Worm (Caenorhabditis elegans): ENCODE results near the gene mppb-1.

- TF ChIP-seq unc-3 (GFP tag; conservative IDR thresholded peaks at IDR 0.05) (no peak), unc-3 (tag; optimal IDR thresholded peaks at IDR 0.05) (no peak), ceh-48 (tag; optimal IDR thresholded peaks at IDR 0.05) (no peak), sox-4 (tag; optimal IDR thresholded peaks at IDR 0.05) (no peak)
Measured at ce11 chrIV:9121545-9121944, 47.1 kb downstream of the mppb-1 start.
